Worm (Caenorhabditis elegans) whole organism, L3 larva: Measurements from ENCODE around the gene cyp-14A3.
A peak's percentile ranks its signal among the peaks of the same experiment; 100 is the strongest.

Source experiments
- R02D3.7 ChIP-seq: fragments of 150-350 bp; optimal IDR thresholded peaks from 2 replicates; lab custom pipeline; 2014; ENCODE audit warnings: missing biosample characterization, missing genetic modification characterization
- egl-27 ChIP-seq: sonication (generic microtip); optimal IDR thresholded peaks from 4 replicates; lab custom pipeline; 2017; ENCODE audit warnings: missing biosample characterization, missing genetic modification reagents, missing genetic modification characterization
- nhr-25 ChIP-seq: sonication (generic microtip); optimal IDR thresholded peaks from 2 replicates; lab custom pipeline; 2017; ENCODE audit warnings: missing biosample characterization, missing genetic modification characterization
- pqm-1 ChIP-seq: fragments of 150-350 bp; optimal IDR thresholded peaks from 2 replicates; lab custom pipeline; 2017; ENCODE audit warnings: missing biosample characterization, missing genetic modification characterization, inconsistent platforms

- TF ChIP-seq egl-27 (tag; lab: Kevin White, UChicago) (no peak), pqm-1 (tag; lab: Kevin White, UChicago) (peak; percentile 96), R02D3.7 (tag; lab: Kevin White, UChicago) (no peak), nhr-25 (tag; lab: Kevin White, UChicago) (no peak)
Measured at ce11 chrX:13310763-13311162, 36.8 kb upstream of the cyp-14A3 start.
